Worm (Caenorhabditis elegans) whole organism, L2 larva: ENCODE measurements around the gene K05F1.8.

Source experiments
- F13H6.1 ChIP-seq: sonication (generic microtip); optimal IDR thresholded peaks from 2 replicates; lab custom pipeline; 2016; ENCODE audit warnings: missing genetic modification characterization, missing compliant biosample characterization
- ama-1 ChIP-seq: fragments of 150-350 bp; optimal IDR thresholded peaks from 2 replicates; lab custom pipeline; 2018; ENCODE audit warnings: inconsistent platforms
- nhr-11 ChIP-seq: fragments of 150-350 bp; optimal IDR thresholded peaks from 2 replicates; lab custom pipeline; 2014; ENCODE audit warnings: missing biosample characterization, missing genetic modification characterization
- nhr-237 ChIP-seq: fragments of 150-350 bp; optimal IDR thresholded peaks from 2 replicates; lab custom pipeline; 2014; ENCODE audit warnings: missing biosample characterization, missing genetic modification characterization

- TF ChIP-seq F13H6.1 (tag; lab: Kevin White, UChicago): no peak
- no peak for TF ChIP-seq nhr-11
- TF ChIP-seq ama-1 (lab: Kevin White, UChicago): no peak
- no peak for TF ChIP-seq nhr-237 (tag; lab: Kevin White, UChicago)
These were observed 24.6 kb downstream of the K05F1.8 start for ce11 chrII:5774879-5775278.
